Comparison of ENCODE assay signal across 1 fruit fly cellular context in the genomic region with DNA sequence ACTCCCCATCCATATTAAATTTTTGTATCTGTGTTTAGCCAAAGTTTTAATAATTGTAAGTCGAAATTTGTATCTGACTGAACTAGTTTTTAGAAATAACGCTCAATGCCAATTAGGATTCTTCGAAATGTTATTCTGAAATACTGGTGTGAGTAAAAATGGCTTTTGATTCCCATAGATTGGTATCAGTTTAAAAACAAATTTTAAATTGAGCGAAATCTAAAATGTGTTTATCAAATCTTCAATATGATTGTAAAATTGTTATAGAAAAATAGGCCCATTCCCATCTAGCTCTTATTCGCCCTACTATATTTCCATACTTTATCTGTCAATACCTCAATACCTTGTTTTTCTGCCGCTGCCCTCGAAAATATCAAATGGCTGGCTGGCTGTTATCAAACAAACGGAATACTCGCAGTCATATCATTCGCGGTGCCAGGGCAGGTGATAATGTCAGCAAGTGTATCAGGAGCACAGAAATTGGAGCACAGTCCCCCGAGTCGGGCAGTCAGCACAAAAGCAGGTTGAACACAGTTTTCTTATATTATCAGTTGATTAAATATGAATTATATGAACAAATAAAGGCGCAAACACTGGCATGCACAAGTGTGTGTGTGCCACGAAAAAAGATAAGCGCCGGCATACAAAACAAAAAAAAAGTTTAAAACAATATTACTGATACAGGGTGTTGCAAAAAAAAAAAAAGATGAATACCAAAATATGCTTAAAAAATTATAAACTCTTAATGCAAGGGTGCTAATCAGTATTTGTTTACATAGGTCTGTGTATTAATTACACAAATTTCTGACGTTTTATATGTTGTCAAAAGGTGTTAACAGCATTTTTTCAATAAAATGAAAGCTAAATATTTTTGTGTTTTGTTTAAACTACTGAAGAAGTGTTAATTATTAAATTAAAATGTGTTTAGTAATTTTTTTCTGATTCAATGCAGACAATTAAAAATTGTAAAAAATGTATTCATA.
TF ChIP-seq lines count a peak whose summit lies in the region.

A gene (minus strand): TSS at position 51 of the 983 bp plus-strand sequence.

TF ChIP-seq in whole organism, embryonic, 481 proteins besides CTCF, POLR2A, EP300 and RAD21 (continued from another document and continues in another):
- peak; percentile 9; the same call in 1 of the 3 replicates for TF ChIP-seq CG6175 (GFP tag; IDR thresholded peaks at IDR 0.05; lab: Robert Waterston, UW)
- peak; percentile 88 for TF ChIP-seq fd64A (GFP tag; optimal IDR thresholded peaks at IDR 0.05; lab: Kevin White, UChicago)
- TF ChIP-seq danr (GFP tag; IDR thresholded peaks at IDR 0.05; lab: Robert Waterston, UW), result no peak; the same call in 1 of the 2 replicates
- peak; percentile 74 for TF ChIP-seq gsb-n (tag; optimal IDR thresholded peaks at IDR 0.05; lab: Kevin White, UChicago)
- TF ChIP-seq schlank (tag; optimal IDR thresholded peaks at IDR 0.05; lab: Kevin White, UChicago), result peak; percentile 60
- TF ChIP-seq HLHmδ (GFP tag; optimal IDR thresholded peaks at IDR 0.05; lab: Kevin White, UChicago), result peak; percentile 67
- TF ChIP-seq CG43689 (GFP tag; IDR thresholded peaks at IDR 0.05; lab: Robert Waterston, UW), result no peak
- TF ChIP-seq al (GFP tag; IDR thresholded peaks at IDR 0.05; lab: Robert Waterston, UW), result no peak
- TF ChIP-seq Nf-YC (tag; optimal IDR thresholded peaks at IDR 0.05; lab: Kevin White, UChicago), result peak; percentile 58
- peak; percentile 49 for TF ChIP-seq Sry-β (GFP tag; optimal IDR thresholded peaks at IDR 0.05; lab: Kevin White, UChicago)
- no peak; the same call in 1 of the 3 replicates for TF ChIP-seq CG11456 (GFP tag; IDR thresholded peaks at IDR 0.05; lab: Robert Waterston, UW)
- TF ChIP-seq vfl (GFP tag; optimal IDR thresholded peaks at IDR 0.05; lab: Kevin White, UChicago), result no peak
- TF ChIP-seq kni (GFP tag; optimal IDR thresholded peaks at IDR 0.05; lab: Kevin White, UChicago), result peak; percentile 84
- peak; percentile 20 for TF ChIP-seq maf-S (GFP tag; optimal IDR thresholded peaks at IDR 0.05; lab: Kevin White, UChicago)
- TF ChIP-seq CG14860 (GFP tag; IDR thresholded peaks at IDR 0.05; lab: Robert Waterston, UW; ENCODE audit: partially characterized antibody), result no peak
- TF ChIP-seq ab (GFP tag; optimal IDR thresholded peaks at IDR 0.05; lab: Kevin White, UChicago), result no peak
- TF ChIP-seq BtbVII (GFP tag; optimal IDR thresholded peaks at IDR 0.05; lab: Kevin White, UChicago), result peak; percentile 90
- no peak for TF ChIP-seq run (tag; optimal IDR thresholded peaks at IDR 0.05; lab: Kevin White, UChicago)
- peak; percentile 73 for TF ChIP-seq Fer3 (tag; optimal IDR thresholded peaks at IDR 0.05; lab: Kevin White, UChicago)
- no peak for TF ChIP-seq hkb (optimal IDR thresholded peaks at IDR 0.05; lab: Kevin White, UChicago)
- TF ChIP-seq hkb (GFP tag; IDR thresholded peaks at IDR 0.05; lab: Robert Waterston, UW), result peak; percentile 84
- peak; percentile 71; the same call in 1 of the 2 replicates for TF ChIP-seq CG14014 (GFP tag; IDR thresholded peaks at IDR 0.05; lab: Robert Waterston, UW)
- no peak for TF ChIP-seq sr (GFP tag; IDR thresholded peaks at IDR 0.05; lab: Robert Waterston, UW)
- no peak; the same call in 1 of the 2 replicates for TF ChIP-seq amos (GFP tag; IDR thresholded peaks at IDR 0.05; lab: Robert Waterston, UW; ENCODE audit: partially characterized antibody)
- TF ChIP-seq CG3838 (GFP tag; optimal IDR thresholded peaks at IDR 0.05; lab: Kevin White, UChicago), result peak; percentile 81
- peak; percentile 27 for TF ChIP-seq tin (GFP tag; optimal IDR thresholded peaks at IDR 0.05; lab: Kevin White, UChicago)
- peak; percentile 5 for TF ChIP-seq Kr (GFP tag; optimal IDR thresholded peaks at IDR 0.05; lab: Kevin White, UChicago)
- TF ChIP-seq CG1832 (GFP tag; optimal IDR thresholded peaks at IDR 0.05; lab: Kevin White, UChicago), result no peak
- peak; percentile 49 for TF ChIP-seq Dad (GFP tag; optimal IDR thresholded peaks at IDR 0.05; lab: Kevin White, UChicago)
- TF ChIP-seq CG10565 (GFP tag; optimal IDR thresholded peaks at IDR 0.05; lab: Kevin White, UChicago), result no peak
- TF ChIP-seq ftz-f1 (GFP tag; optimal IDR thresholded peaks at IDR 0.05; lab: Kevin White, UChicago), result peak; percentile 31
- peak; percentile 70 for TF ChIP-seq gem (tag; optimal IDR thresholded peaks at IDR 0.05; lab: Kevin White, UChicago)
- TF ChIP-seq CG17328 (GFP tag; IDR thresholded peaks at IDR 0.05; lab: Robert Waterston, UW), result 0 out of 2 replicates have a peak, but pooled peaks have one; percentile 37
- TF ChIP-seq jumu (GFP tag; optimal IDR thresholded peaks at IDR 0.05; lab: Kevin White, UChicago), result peak; percentile 14
- TF ChIP-seq CG11398 (GFP tag; optimal IDR thresholded peaks at IDR 0.05; lab: Kevin White, UChicago), result peak; percentile 69
- TF ChIP-seq CG4730 (GFP tag; IDR thresholded peaks at IDR 0.05; lab: Robert Waterston, UW), result no peak
- TF ChIP-seq Hey (tag; optimal IDR thresholded peaks at IDR 0.05; lab: Kevin White, UChicago), result peak; percentile 83
- 0 out of 3 replicates have a peak, but pooled peaks have one; percentile 27 for TF ChIP-seq Aef1 (GFP tag; IDR thresholded peaks at IDR 0.05; lab: Robert Waterston, UW)
- TF ChIP-seq Nf-YA (GFP tag; IDR thresholded peaks at IDR 0.05; lab: Robert Waterston, UW), result peak; percentile 75
- TF ChIP-seq CG1647 (GFP tag; optimal IDR thresholded peaks at IDR 0.05; lab: Kevin White, UChicago), result peak; percentile 51
- peak; percentile 78; the same call in 2 of the 3 replicates for TF ChIP-seq otp (GFP tag; IDR thresholded peaks at IDR 0.05; lab: Robert Waterston, UW)
- TF ChIP-seq pita (GFP tag; optimal IDR thresholded peaks at IDR 0.05; lab: Kevin White, UChicago), result no peak
- peak; percentile 70 for TF ChIP-seq Mad (GFP tag; optimal IDR thresholded peaks at IDR 0.05; lab: Kevin White, UChicago)
- TF ChIP-seq phol (tag; optimal IDR thresholded peaks at IDR 0.05; lab: Kevin White, UChicago), result peak; percentile 0
- TF ChIP-seq CG34224 (GFP tag; IDR thresholded peaks at IDR 0.05; lab: Robert Waterston, UW; ENCODE audit: partially characterized antibody), result no peak
- peak; percentile 29 for TF ChIP-seq CG9609 (GFP tag; optimal IDR thresholded peaks at IDR 0.05; lab: Kevin White, UChicago)
- TF ChIP-seq Myb (GFP tag; optimal IDR thresholded peaks at IDR 0.05; lab: Kevin White, UChicago), result peak; percentile 20
- peak; percentile 64 for TF ChIP-seq Nf-YB (GFP tag; optimal IDR thresholded peaks at IDR 0.05; lab: Kevin White, UChicago)
- TF ChIP-seq CG13296 (GFP tag; optimal IDR thresholded peaks at IDR 0.05; lab: Kevin White, UChicago), result peak; percentile 89
- peak; percentile 55 for TF ChIP-seq dmrt99B (tag; optimal IDR thresholded peaks at IDR 0.05; lab: Kevin White, UChicago)
- TF ChIP-seq shn (GFP tag; optimal IDR thresholded peaks at IDR 0.05; lab: Kevin White, UChicago), result peak; percentile 35
- TF ChIP-seq CG18764 (GFP tag; optimal IDR thresholded peaks at IDR 0.05; lab: Kevin White, UChicago), result peak; percentile 58
- TF ChIP-seq nau (GFP tag; optimal IDR thresholded peaks at IDR 0.05; lab: Kevin White, UChicago), result peak; percentile 92
- peak; percentile 92 for TF ChIP-seq HmgZ (tag; optimal IDR thresholded peaks at IDR 0.05; lab: Kevin White, UChicago)
- TF ChIP-seq CG11723 (GFP tag; optimal IDR thresholded peaks at IDR 0.05; lab: Kevin White, UChicago), result peak; percentile 81
- no peak for TF ChIP-seq D (optimal IDR thresholded peaks at IDR 0.05; lab: Kevin White, UChicago)
- peak; percentile 69 for TF ChIP-seq D (GFP tag; optimal IDR thresholded peaks at IDR 0.05; lab: Kevin White, UChicago)
- TF ChIP-seq HmgD (GFP tag; optimal IDR thresholded peaks at IDR 0.05; lab: Kevin White, UChicago), result no peak
- TF ChIP-seq CG11093 (GFP tag; IDR thresholded peaks at IDR 0.05; lab: Robert Waterston, UW), result no peak
- peak; percentile 44 for TF ChIP-seq Spps (tag; optimal IDR thresholded peaks at IDR 0.05; lab: Kevin White, UChicago)
- TF ChIP-seq pho (GFP tag; optimal IDR thresholded peaks at IDR 0.05; lab: Kevin White, UChicago), result peak; percentile 72
- TF ChIP-seq CG12104 (GFP tag; optimal IDR thresholded peaks at IDR 0.05; lab: Kevin White, UChicago), result peak; percentile 72
- TF ChIP-seq grau (tag; optimal IDR thresholded peaks at IDR 0.05; lab: Kevin White, UChicago), result peak; percentile 40
- TF ChIP-seq B-H2 (GFP tag; optimal IDR thresholded peaks at IDR 0.05; lab: Kevin White, UChicago), result peak; percentile 80
- TF ChIP-seq CkIIα-i1 (GFP tag; IDR thresholded peaks at IDR 0.05; lab: Robert Waterston, UW), result peak; percentile 44; the same call in 1 of the 2 replicates
- no peak for TF ChIP-seq Trl (optimal IDR thresholded peaks at IDR 0.05; lab: Kevin White, UChicago)
- TF ChIP-seq Trl (GFP tag; optimal IDR thresholded peaks at IDR 0.05; lab: Kevin White, UChicago), result peak; percentile 65
- TF ChIP-seq CG16815 (GFP tag; optimal IDR thresholded peaks at IDR 0.05; lab: Kevin White, UChicago), result no peak
- TF ChIP-seq aop (GFP tag; IDR thresholded peaks at IDR 0.05; lab: Robert Waterston, UW), result no peak
- TF ChIP-seq en (GFP tag; optimal IDR thresholded peaks at IDR 0.05; lab: Kevin White, UChicago), result peak; percentile 0
- TF ChIP-seq Hr78 (GFP tag; optimal IDR thresholded peaks at IDR 0.05; lab: Kevin White, UChicago), result no peak
- TF ChIP-seq CG10147 (GFP tag; optimal IDR thresholded peaks at IDR 0.05; lab: Kevin White, UChicago), result peak; percentile 9
- TF ChIP-seq CG10274 (GFP tag; optimal IDR thresholded peaks at IDR 0.05; lab: Kevin White, UChicago), result peak; percentile 65
- TF ChIP-seq fd96Cb (tag; optimal IDR thresholded peaks at IDR 0.05; lab: Kevin White, UChicago), result peak; percentile 15
- TF ChIP-seq Ada2b (GFP tag; IDR thresholded peaks at IDR 0.05; lab: Robert Waterston, UW), result peak; percentile 60
- peak; percentile 65 for TF ChIP-seq CG16863 (GFP tag; optimal IDR thresholded peaks at IDR 0.05; lab: Kevin White, UChicago)
- TF ChIP-seq CG10366 (GFP tag; IDR thresholded peaks at IDR 0.05; lab: Robert Waterston, UW), result peak; percentile 75
- peak; percentile 38 for TF ChIP-seq CG7271 (tag; optimal IDR thresholded peaks at IDR 0.05; lab: Kevin White, UChicago)
- peak; percentile 90 for TF ChIP-seq CG17912 (GFP tag; optimal IDR thresholded peaks at IDR 0.05; lab: Kevin White, UChicago)
- peak; percentile 69 for TF ChIP-seq ems (GFP tag; optimal IDR thresholded peaks at IDR 0.05; lab: Kevin White, UChicago)
- no peak for TF ChIP-seq abd-A (tag; optimal IDR thresholded peaks at IDR 0.05; lab: Kevin White, UChicago)
- TF ChIP-seq gfzf (GFP tag; optimal IDR thresholded peaks at IDR 0.05; lab: Kevin White, UChicago), result no peak
- TF ChIP-seq Eip74EF (GFP tag; optimal IDR thresholded peaks at IDR 0.05; lab: Kevin White, UChicago), result peak in 1 of 2 experiments; percentile 26
- no peak for TF ChIP-seq cas (GFP tag; IDR thresholded peaks at IDR 0.05; lab: Robert Waterston, UW)
- peak; percentile 58 for TF ChIP-seq CG2712 (tag; optimal IDR thresholded peaks at IDR 0.05; lab: Kevin White, UChicago)
- peak; percentile 65 for TF ChIP-seq CG14441 (GFP tag; IDR thresholded peaks at IDR 0.05; lab: Robert Waterston, UW)
- peak; percentile 17 for TF ChIP-seq CG30403 (GFP tag; optimal IDR thresholded peaks at IDR 0.05; lab: Kevin White, UChicago)
- TF ChIP-seq CG4404 (GFP tag; IDR thresholded peaks at IDR 0.05; lab: Robert Waterston, UW), result no peak
- peak; percentile 58 for TF ChIP-seq Bteb2 (GFP tag; optimal IDR thresholded peaks at IDR 0.05; lab: Kevin White, UChicago)
- TF ChIP-seq slp2 (GFP tag; optimal IDR thresholded peaks at IDR 0.05; lab: Kevin White, UChicago), result peak; percentile 33
- TF ChIP-seq D19A (tag; optimal IDR thresholded peaks at IDR 0.05; lab: Kevin White, UChicago), result peak; percentile 43
- TF ChIP-seq pfk (GFP tag; optimal IDR thresholded peaks at IDR 0.05; lab: Kevin White, UChicago), result peak; percentile 60
- TF ChIP-seq p53 (GFP tag; optimal IDR thresholded peaks at IDR 0.05; lab: Kevin White, UChicago), result no peak
- TF ChIP-seq CG15073 (GFP tag; optimal IDR thresholded peaks at IDR 0.05; lab: Kevin White, UChicago), result no peak
- peak; percentile 85; the same call in 1 of the 2 replicates for TF ChIP-seq seq (GFP tag; IDR thresholded peaks at IDR 0.05; lab: Robert Waterston, UW)
- no peak for TF ChIP-seq CG17361 (GFP tag; IDR thresholded peaks at IDR 0.05; lab: Robert Waterston, UW)
- TF ChIP-seq bcd (GFP tag; optimal IDR thresholded peaks at IDR 0.05; lab: Kevin White, UChicago), result peak; percentile 70
- peak; percentile 49 for TF ChIP-seq NK7.1 (GFP tag; optimal IDR thresholded peaks at IDR 0.05; lab: Kevin White, UChicago)
- TF ChIP-seq sens-2 (GFP tag; IDR thresholded peaks at IDR 0.05; lab: Robert Waterston, UW), result peak; percentile 67
- TF ChIP-seq br (optimal IDR thresholded peaks at IDR 0.05; lab: Kevin White, UChicago), result no peak
- TF ChIP-seq CG12236 (GFP tag; optimal IDR thresholded peaks at IDR 0.05; lab: Kevin White, UChicago), result peak; percentile 72
- no peak for TF ChIP-seq Gsc (GFP tag; IDR thresholded peaks at IDR 0.05; lab: Robert Waterston, UW)
- no peak for TF ChIP-seq Oaz (GFP tag; IDR thresholded peaks at IDR 0.05; lab: Robert Waterston, UW)
- no peak for TF ChIP-seq esg (GFP tag; conservative IDR thresholded peaks at IDR 0.05; lab: Robert Waterston, UW)
- TF ChIP-seq CG5180 (GFP tag; optimal IDR thresholded peaks at IDR 0.05; lab: Kevin White, UChicago), result peak; percentile 77
- TF ChIP-seq ac (GFP tag; optimal IDR thresholded peaks at IDR 0.05; lab: Kevin White, UChicago), result peak; percentile 33
- TF ChIP-seq CG3847 (GFP tag; IDR thresholded peaks at IDR 0.05; lab: Robert Waterston, UW), result 0 out of 2 replicates have a peak, but pooled peaks have one; percentile 29
- TF ChIP-seq fd102C (GFP tag; optimal IDR thresholded peaks at IDR 0.05; lab: Kevin White, UChicago), result peak; percentile 22
- no peak for TF ChIP-seq hb (GFP tag; IDR thresholded peaks at IDR 0.05; lab: Robert Waterston, UW; ENCODE audit: partially characterized antibody)
- no peak for TF ChIP-seq CG12155 (GFP tag; optimal IDR thresholded peaks at IDR 0.05; lab: Kevin White, UChicago)
- peak; percentile 88 for TF ChIP-seq CG17568 (GFP tag; optimal IDR thresholded peaks at IDR 0.05; lab: Kevin White, UChicago)
- no peak for TF ChIP-seq hbn (GFP tag; IDR thresholded peaks at IDR 0.05; lab: Robert Waterston, UW; ENCODE audit: partially characterized antibody)
- peak; percentile 78 for TF ChIP-seq CG12659 (GFP tag; optimal IDR thresholded peaks at IDR 0.05; lab: Kevin White, UChicago)
- TF ChIP-seq gsb (GFP tag; IDR thresholded peaks at IDR 0.05; lab: Robert Waterston, UW), result peak; percentile 60
- peak; percentile 49 for TF ChIP-seq CG12391 (tag; optimal IDR thresholded peaks at IDR 0.05; lab: Kevin White, UChicago)
- peak in 1 of 3 experiments; percentile 18 for TF ChIP-seq lola (GFP tag; optimal IDR thresholded peaks at IDR 0.05; lab: Kevin White, UChicago)
- peak; percentile 80 for TF ChIP-seq CG17385 (GFP tag; optimal IDR thresholded peaks at IDR 0.05; lab: Kevin White, UChicago)
- TF ChIP-seq bsh (GFP tag; optimal IDR thresholded peaks at IDR 0.05; lab: Kevin White, UChicago), result peak in 1 of 2 experiments; percentile 81
